ENCODE assay signal across 2 fruit fly cellular contexts in the genomic region with DNA sequence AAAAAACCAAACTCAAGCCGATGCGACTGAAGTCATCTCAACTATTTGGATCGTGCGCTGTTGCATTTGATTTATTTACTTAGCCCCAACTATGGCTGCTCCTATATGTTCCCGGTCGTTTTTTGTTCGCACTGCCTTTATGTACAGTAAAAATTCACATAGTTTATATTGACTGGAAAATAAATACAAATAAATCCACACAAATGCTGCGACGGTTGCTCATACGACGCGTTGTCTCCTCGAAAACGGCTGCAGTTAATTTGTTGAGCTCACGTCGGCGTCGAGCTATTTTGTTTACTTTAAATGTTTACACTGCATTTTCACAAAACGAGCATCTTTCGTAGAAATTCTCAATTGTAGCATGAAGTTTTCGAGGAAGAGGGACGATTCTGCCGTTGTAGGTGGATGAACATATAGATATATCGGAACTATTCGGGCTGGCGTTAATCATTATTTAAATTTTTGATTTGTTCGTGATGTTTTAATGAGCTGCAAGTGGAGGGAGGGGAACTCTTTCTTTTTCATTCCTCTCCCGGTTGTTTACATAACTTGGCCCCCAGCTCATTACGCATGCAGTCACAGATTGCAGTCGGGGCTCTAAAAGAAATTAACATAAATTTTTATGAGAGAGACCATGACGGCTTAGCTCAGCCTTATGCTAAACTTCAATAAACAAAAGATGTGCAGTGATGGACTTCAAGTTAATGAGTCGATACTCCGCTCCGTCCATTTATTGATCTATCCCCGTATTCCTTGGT.
TF ChIP-seq lines count a peak whose summit lies in the region.

No protein-coding gene starts in this region.

- no peak for TF ChIP-seq CTCF in whole organism, embryonic (GFP tag; optimal IDR thresholded peaks at IDR 0.05; lab: Kevin White, UChicago)

TF ChIP-seq in whole organism, embryonic, 481 proteins besides CTCF, POLR2A, EP300 and RAD21 (continues in another document):
- TF ChIP-seq TFAM (GFP tag; optimal IDR thresholded peaks at IDR 0.05; lab: Kevin White, UChicago) (no peak), grau (tag; optimal IDR thresholded peaks at IDR 0.05; lab: Kevin White, UChicago) (no peak), peb (GFP tag; IDR thresholded peaks at IDR 0.05; lab: Robert Waterston, UW) (no peak), Sox100B (GFP tag; optimal IDR thresholded peaks at IDR 0.05; lab: Kevin White, UChicago) (peak; percentile 66), CG14050 (GFP tag; IDR thresholded peaks at IDR 0.05; lab: Robert Waterston, UW) (no peak), CG32772 (GFP tag; IDR thresholded peaks at IDR 0.05; lab: Robert Waterston, UW) (no peak), Six4 (GFP tag; optimal IDR thresholded peaks at IDR 0.05; lab: Kevin White, UChicago) (no peak), CG11504 (tag; optimal IDR thresholded peaks at IDR 0.05; lab: Kevin White, UChicago) (peak; percentile 21), B-H2 (GFP tag; optimal IDR thresholded peaks at IDR 0.05; lab: Kevin White, UChicago) (no peak), bsh (GFP tag; optimal IDR thresholded peaks at IDR 0.05; lab: Kevin White, UChicago) (peak in 1 of 2 experiments; percentile 29), Pdp1 (GFP tag; optimal IDR thresholded peaks at IDR 0.05; lab: Kevin White, UChicago) (peak in 1 of 2 experiments; percentile 57), aop (GFP tag; IDR thresholded peaks at IDR 0.05; lab: Robert Waterston, UW) (no peak), CG9876 (GFP tag; optimal IDR thresholded peaks at IDR 0.05; lab: Kevin White, UChicago) (no peak), CG12769 (tag; optimal IDR thresholded peaks at IDR 0.05; lab: Kevin White, UChicago) (no peak), Gug (GFP tag; IDR thresholded peaks at IDR 0.05; lab: Robert Waterston, UW) (no peak), CG30020 (tag; optimal IDR thresholded peaks at IDR 0.05; lab: Kevin White, UChicago) (no peak), bigmax (GFP tag; optimal IDR thresholded peaks at IDR 0.05; lab: Kevin White, UChicago) (no peak), Ptx1 (GFP tag; IDR thresholded peaks at IDR 0.05; lab: Robert Waterston, UW) (no peak), fd102C (GFP tag; optimal IDR thresholded peaks at IDR 0.05; lab: Kevin White, UChicago) (peak; percentile 7), fd96Cb (tag; optimal IDR thresholded peaks at IDR 0.05; lab: Kevin White, UChicago) (no peak), cato (GFP tag; optimal IDR thresholded peaks at IDR 0.05; lab: Kevin White, UChicago; ENCODE audit: borderline replicate concordance) (no peak), zen (tag; optimal IDR thresholded peaks at IDR 0.05; lab: Kevin White, UChicago) (no peak), CG17328 (GFP tag; IDR thresholded peaks at IDR 0.05; lab: Robert Waterston, UW) (no peak; the same call in 1 of the 2 replicates), repo (GFP tag; optimal IDR thresholded peaks at IDR 0.05; lab: Kevin White, UChicago) (no peak), sqz (GFP tag; optimal IDR thresholded peaks at IDR 0.05; lab: Kevin White, UChicago) (peak; percentile 34), CG4360 (GFP tag; IDR thresholded peaks at IDR 0.05; lab: Robert Waterston, UW) (no peak), CG3281 (GFP tag; optimal IDR thresholded peaks at IDR 0.05; lab: Kevin White, UChicago) (no peak), CG13775 (GFP tag; optimal IDR thresholded peaks at IDR 0.05; lab: Kevin White, UChicago) (no peak), Bgb (GFP tag; IDR thresholded peaks at IDR 0.05; lab: Robert Waterston, UW; ENCODE audit: partially characterized antibody) (no peak), dysf (GFP tag; IDR thresholded peaks at IDR 0.05; lab: Robert Waterston, UW) (no peak), Oaz (GFP tag; IDR thresholded peaks at IDR 0.05; lab: Robert Waterston, UW) (no peak), CG5180 (GFP tag; optimal IDR thresholded peaks at IDR 0.05; lab: Kevin White, UChicago) (peak; percentile 48), CG3847 (GFP tag; IDR thresholded peaks at IDR 0.05; lab: Robert Waterston, UW) (no peak), Dfd (GFP tag; optimal IDR thresholded peaks at IDR 0.05; lab: Kevin White, UChicago) (no peak), CkIIα-i1 (GFP tag; IDR thresholded peaks at IDR 0.05; lab: Robert Waterston, UW) (no peak), crol (GFP tag; IDR thresholded peaks at IDR 0.05; lab: Robert Waterston, UW) (no peak), Hr51 (GFP tag; optimal IDR thresholded peaks at IDR 0.05; lab: Kevin White, UChicago) (no peak), ken (GFP tag; IDR thresholded peaks at IDR 0.05; lab: Robert Waterston, UW) (no peak), CG15514 (GFP tag; optimal IDR thresholded peaks at IDR 0.05; lab: Kevin White, UChicago) (no peak), Xbp1 (GFP tag; optimal IDR thresholded peaks at IDR 0.05; lab: Kevin White, UChicago) (no peak), z (GFP tag; IDR thresholded peaks at IDR 0.05; lab: Robert Waterston, UW) (no peak), corto (GFP tag; optimal IDR thresholded peaks at IDR 0.05; lab: Kevin White, UChicago) (no peak)

TF ChIP-seq in whole organism, prepupa, 60 proteins besides CTCF, POLR2A, EP300 and RAD21:
- no peak for TF ChIP-seq CG8119 (GFP tag; IDR thresholded peaks at IDR 0.05; lab: Robert Waterston, UW)
- TF ChIP-seq fkh (GFP tag; optimal IDR thresholded peaks at IDR 0.05; lab: Kevin White, UChicago) = peak; percentile 65
TF ChIP-seq in whole organism, prepupa: peak in this region for 1.

Comparison
In these comparisons a context has a peak if more than half of its experiments do, and no peak if none do; other contexts are left out.
1. Of the 7 proteins assayed by ChIP-seq in both whole organism, embryonic and whole organism, prepupa: peak only in whole organism, embryonic: Blimp-1 and Sox102F; only in whole organism, prepupa: none; in both: none; in neither: 5.